Fruit fly (Drosophila melanogaster): ENCODE data around the gene AP-1sigma.

The AP-1sigma gene

DNA sequence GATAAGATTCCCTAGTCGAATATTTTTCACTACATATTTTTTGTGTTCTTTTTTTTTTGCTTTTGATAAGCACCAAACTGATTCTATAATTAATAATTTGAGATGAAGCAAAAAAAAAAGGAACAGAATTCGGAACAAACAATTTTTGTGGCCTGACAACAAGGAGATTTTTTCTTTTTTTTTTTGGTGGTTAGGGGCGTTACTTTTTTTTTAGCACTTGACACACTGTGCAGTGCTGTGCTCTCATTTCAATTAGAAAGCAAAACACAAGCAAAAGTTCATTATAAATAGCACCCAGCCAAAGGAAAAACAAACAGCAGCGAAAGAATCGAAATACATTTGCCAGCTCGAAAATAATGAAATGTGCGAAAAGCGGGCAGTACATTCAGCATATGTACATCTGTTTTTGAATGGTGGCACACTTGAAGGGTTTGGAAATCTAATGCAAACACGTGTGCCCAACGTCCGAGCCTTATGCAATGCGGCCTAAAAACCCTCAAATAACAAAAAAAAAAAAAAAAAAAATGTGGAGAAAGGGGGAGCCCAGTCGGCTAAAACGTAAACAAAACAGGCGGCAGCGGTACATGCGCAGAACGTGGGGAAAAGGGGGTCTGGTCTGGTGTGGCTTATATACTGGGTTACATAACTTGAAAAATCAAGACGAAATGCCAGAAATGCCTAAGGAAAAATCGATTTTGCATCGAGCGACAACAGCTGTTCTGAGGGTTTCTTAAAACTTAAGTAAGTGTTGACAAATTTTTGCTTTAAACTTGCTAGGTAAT is 16.6 kb upstream of the AP-1sigma start (continued):
- no peak for TF ChIP-seq CG10631 (GFP tag; optimal IDR thresholded peaks at IDR 0.05)
- no peak for TF ChIP-seq Ets21C (GFP tag; optimal IDR thresholded peaks at IDR 0.05)
- no peak for TF ChIP-seq CG16779 (tag; optimal IDR thresholded peaks at IDR 0.05)
- peak; percentile 78 for TF ChIP-seq Eip78C (GFP tag)
- TF ChIP-seq CG31627 (GFP tag; optimal IDR thresholded peaks at IDR 0.05): no peak
- TF ChIP-seq CG6276 (GFP tag; optimal IDR thresholded peaks at IDR 0.05): peak; percentile 50
- no peak for TF ChIP-seq Sox15 (GFP tag; optimal IDR thresholded peaks at IDR 0.05)
- TF ChIP-seq CG6854 (GFP tag; optimal IDR thresholded peaks at IDR 0.05): no peak
- TF ChIP-seq esn (GFP tag; optimal IDR thresholded peaks at IDR 0.05): peak; percentile 40
- peak; percentile 23 for TF ChIP-seq CG3919 (GFP tag; optimal IDR thresholded peaks at IDR 0.05)

DNA sequence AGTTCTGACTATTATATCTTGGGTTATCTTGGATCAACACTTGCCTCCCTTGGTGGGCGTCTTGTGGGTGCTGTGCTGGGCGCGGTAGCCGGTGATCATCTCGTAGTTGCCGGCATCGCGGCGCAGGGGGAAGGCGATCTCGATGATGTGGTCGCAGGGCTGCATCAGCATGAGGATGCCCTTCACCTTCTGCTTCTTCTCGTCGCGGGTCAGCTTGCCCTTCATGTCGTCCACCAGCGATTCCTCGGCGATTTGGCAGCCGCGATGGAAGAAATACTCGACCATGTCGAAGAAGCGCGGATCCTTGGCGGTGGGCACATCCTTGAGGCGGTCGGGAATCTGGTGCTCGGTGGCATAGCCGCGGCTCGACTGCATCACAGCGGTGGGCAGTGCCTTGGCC is 15.9 kb upstream of the AP-1sigma start:
- TF ChIP-seq vri (GFP tag; optimal IDR thresholded peaks at IDR 0.05): no peak
- no peak for TF ChIP-seq fd59A (GFP tag; optimal IDR thresholded peaks at IDR 0.05)
- no peak for TF ChIP-seq CG8119 (GFP tag; IDR thresholded peaks at IDR 0.05)
- no peak for TF ChIP-seq Eip93F (GFP tag; optimal IDR thresholded peaks at IDR 0.05)
- TF ChIP-seq lz (GFP tag; optimal IDR thresholded peaks at IDR 0.05): no peak
- no peak for TF ChIP-seq esn (GFP tag; optimal IDR thresholded peaks at IDR 0.05)
- TF ChIP-seq CG4318 (GFP tag; optimal IDR thresholded peaks at IDR 0.05): no peak
- TF ChIP-seq CG11902 (GFP tag; optimal IDR thresholded peaks at IDR 0.05): no peak
- TF ChIP-seq Eip78C (GFP tag): no peak
- no peak for TF ChIP-seq CG6854 (GFP tag; optimal IDR thresholded peaks at IDR 0.05)
- no peak for TF ChIP-seq Blimp-1 (GFP tag; optimal IDR thresholded peaks at IDR 0.05)
- no peak for TF ChIP-seq CG32006 (GFP tag; optimal IDR thresholded peaks at IDR 0.05)
- TF ChIP-seq Hr39 (GFP tag; optimal IDR thresholded peaks at IDR 0.05): no peak
- TF ChIP-seq CG6792 (GFP tag; optimal IDR thresholded peaks at IDR 0.05): no peak
- TF ChIP-seq CG6808 (GFP tag; optimal IDR thresholded peaks at IDR 0.05): no peak
- TF ChIP-seq Hr38 (GFP tag; optimal IDR thresholded peaks at IDR 0.05): no peak
- TF ChIP-seq Hr4 (GFP tag; optimal IDR thresholded peaks at IDR 0.05): no peak
- TF ChIP-seq CG10669 (GFP tag; optimal IDR thresholded peaks at IDR 0.05): no peak
- TF ChIP-seq Ets21C (GFP tag; optimal IDR thresholded peaks at IDR 0.05): no peak

DNA sequence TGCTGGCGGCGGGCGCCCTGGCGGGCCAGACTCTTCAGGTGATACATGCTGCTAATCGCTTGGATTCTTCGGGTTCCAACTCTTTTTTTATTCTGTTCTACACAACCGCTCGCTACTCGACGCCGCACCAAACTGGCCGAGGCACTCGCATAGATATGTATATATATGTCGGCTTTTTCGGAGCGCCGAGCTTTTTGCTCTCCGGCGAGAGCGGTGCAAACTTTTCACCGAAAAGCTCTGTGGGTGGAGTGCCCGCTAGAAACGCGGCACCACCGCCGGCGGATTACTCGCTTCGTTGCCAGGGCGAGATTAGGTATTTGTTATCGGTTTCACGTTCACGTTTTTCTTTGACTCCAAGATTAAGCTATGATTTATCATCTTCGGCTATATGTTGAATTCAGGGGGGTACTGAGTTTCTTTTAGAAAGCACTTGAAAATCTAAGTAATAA is 15.5 kb upstream of the AP-1sigma start, which contains the start of gene Gdh:
Gdh (minus strand) TSS at position 137 of the 449 bp plus-strand sequence.
- TF ChIP-seq fd59A (GFP tag; optimal IDR thresholded peaks at IDR 0.05) (no peak), CG6276 (GFP tag; optimal IDR thresholded peaks at IDR 0.05) (no peak), CG3919 (GFP tag; optimal IDR thresholded peaks at IDR 0.05) (no peak), CG11294 (GFP tag; IDR thresholded peaks at IDR 0.05) (no peak), OdsH (GFP tag; optimal IDR thresholded peaks at IDR 0.05) (no peak), CG32006 (GFP tag; optimal IDR thresholded peaks at IDR 0.05) (no peak), Gug (GFP tag; IDR thresholded peaks at IDR 0.05) (no peak), CG31627 (GFP tag; optimal IDR thresholded peaks at IDR 0.05) (no peak), CG7368 (GFP tag; optimal IDR thresholded peaks at IDR 0.05) (no peak), fd85E (GFP tag; optimal IDR thresholded peaks at IDR 0.05) (no peak), CG15336 (GFP tag; IDR thresholded peaks at IDR 0.05) (peak; percentile 48; the same call in 1 of the 2 replicates), CG6808 (GFP tag; optimal IDR thresholded peaks at IDR 0.05) (no peak), CG11902 (GFP tag; optimal IDR thresholded peaks at IDR 0.05) (no peak), achi (GFP tag; optimal IDR thresholded peaks at IDR 0.05) (no peak), Hr4 (GFP tag; optimal IDR thresholded peaks at IDR 0.05) (no peak), CG6854 (GFP tag; optimal IDR thresholded peaks at IDR 0.05) (peak; percentile 65), CG11762 (GFP tag; optimal IDR thresholded peaks at IDR 0.05; ENCODE audit: insufficient read depth) (no peak), Ets96B (tag; optimal IDR thresholded peaks at IDR 0.05) (no peak), Eip75B (GFP tag; optimal IDR thresholded peaks at IDR 0.05) (peak; percentile 20), Hr38 (GFP tag; optimal IDR thresholded peaks at IDR 0.05) (no peak), Sox15 (GFP tag; optimal IDR thresholded peaks at IDR 0.05) (no peak), CG4318 (GFP tag; optimal IDR thresholded peaks at IDR 0.05) (no peak), eg (GFP tag; IDR thresholded peaks at IDR 0.05) (peak; percentile 70; the same call in 2 of the 3 replicates), svp (GFP tag) (peak; percentile 78), ss (GFP tag; optimal IDR thresholded peaks at IDR 0.05) (peak; percentile 30 to 40), CG8632 (GFP tag; optimal IDR thresholded peaks at IDR 0.05) (no peak), CG10669 (GFP tag; optimal IDR thresholded peaks at IDR 0.05) (no peak), CG6792 (GFP tag; optimal IDR thresholded peaks at IDR 0.05) (no peak), CG10631 (GFP tag; optimal IDR thresholded peaks at IDR 0.05) (no peak), Met (GFP tag; optimal IDR thresholded peaks at IDR 0.05) (no peak), CG8119 (GFP tag; IDR thresholded peaks at IDR 0.05) (peak; percentile 49; the same call in 2 of the 3 replicates), acj6 (GFP tag; optimal IDR thresholded peaks at IDR 0.05) (no peak), topi (GFP tag; optimal IDR thresholded peaks at IDR 0.05) (peak; percentile 28), spab (GFP tag; optimal IDR thresholded peaks at IDR 0.05) (no peak), Hr39 (GFP tag; optimal IDR thresholded peaks at IDR 0.05) (no peak), Sox14 (GFP tag; optimal IDR thresholded peaks at IDR 0.05) (no peak), vri (GFP tag; optimal IDR thresholded peaks at IDR 0.05) (peak; percentile 51)

Measured in whole organism, prepupa.